Worm (Caenorhabditis elegans): ENCODE results near the gene M88.3.

M88.3 gene

DNA sequence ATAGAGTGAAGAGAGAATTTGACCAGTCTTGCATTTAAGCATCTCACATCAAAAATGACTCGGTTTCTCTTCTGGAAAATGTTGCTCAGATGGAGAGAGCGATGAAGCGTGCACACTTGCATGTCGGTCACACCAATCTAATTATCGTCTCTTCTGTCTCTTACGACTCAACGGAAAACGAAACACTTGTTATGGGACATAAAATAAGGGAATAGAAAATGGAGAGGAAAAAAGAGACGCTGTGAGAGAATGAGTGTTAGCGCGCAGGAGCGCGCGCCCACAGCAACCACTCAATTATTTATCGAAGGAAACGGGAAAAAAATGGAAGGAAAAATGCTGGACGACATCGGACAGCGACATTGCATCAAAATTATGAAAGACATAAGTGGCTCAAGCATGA, 39.1 kb downstream of the M88.3 start (continued):
- no peak for TF ChIP-seq irx-1 (tag; optimal IDR thresholded peaks at IDR 0.05)
- peak; percentile 36 for TF ChIP-seq ces-1 (GFP tag; optimal IDR thresholded peaks at IDR 0.05)
- TF ChIP-seq unc-98 (GFP tag; IDR thresholded peaks at IDR 0.05), result no peak
- no peak for TF ChIP-seq lin-13 (GFP tag; optimal IDR thresholded peaks at IDR 0.05)
- no peak for TF ChIP-seq nhr-11 (tag; optimal IDR thresholded peaks at IDR 0.05)
- no peak for TF ChIP-seq efl-3 (GFP tag; optimal IDR thresholded peaks at IDR 0.05)
- no peak for TF ChIP-seq lir-3 (tag; optimal IDR thresholded peaks at IDR 0.05; ENCODE audit: poor library complexity)
- TF ChIP-seq dpl-1 (GFP tag; optimal IDR thresholded peaks at IDR 0.05), result peak in 1 of 3 experiments; percentile 0
- peak; percentile 81 for TF ChIP-seq dsc-1 (tag; optimal IDR thresholded peaks at IDR 0.05)
- TF ChIP-seq nhr-28 (tag; optimal IDR thresholded peaks at IDR 0.05), result no peak
- peak in 1 of 2 experiments; percentile 4 for TF ChIP-seq efl-1 (optimal IDR thresholded peaks at IDR 0.05)
- no peak for TF ChIP-seq efl-1 (GFP tag; optimal IDR thresholded peaks at IDR 0.05 in 1 of 2)
- TF ChIP-seq ets-5 (GFP tag; IDR thresholded peaks at IDR 0.05), result no peak
- TF ChIP-seq snpc-4 (tag; optimal IDR thresholded peaks at IDR 0.05), result no peak
- TF ChIP-seq swsn-7 (tag; optimal IDR thresholded peaks at IDR 0.05), result peak; percentile 36
- no peak for TF ChIP-seq sox-4 (tag; optimal IDR thresholded peaks at IDR 0.05)
- no peak for TF ChIP-seq nhr-85 (tag)
- TF ChIP-seq ceh-82 (tag; optimal IDR thresholded peaks at IDR 0.05), result peak in 1 of 3 experiments; percentile 39
- TF ChIP-seq unc-86 (tag; optimal IDR thresholded peaks at IDR 0.05), result peak; percentile 62
- TF ChIP-seq nhr-77 (tag; optimal IDR thresholded peaks at IDR 0.05), result no peak
- TF ChIP-seq nhr-71 (tag; optimal IDR thresholded peaks at IDR 0.05), result peak; percentile 26
- no peak for TF ChIP-seq elt-2 (tag; optimal IDR thresholded peaks at IDR 0.05)
- TF ChIP-seq lin-15B (tag; optimal IDR thresholded peaks at IDR 0.05), result no peak
- TF ChIP-seq fkh-8 (tag; optimal IDR thresholded peaks at IDR 0.05), result peak; percentile 64
- TF ChIP-seq unc-62 (GFP tag; optimal IDR thresholded peaks at IDR 0.05), result no peak
- TF ChIP-seq zag-1 (tag; optimal IDR thresholded peaks at IDR 0.05), result no peak
- TF ChIP-seq Y116A8C.19 (tag; optimal IDR thresholded peaks at IDR 0.05; ENCODE audit: borderline replicate concordance), result no peak
- no peak for TF ChIP-seq jun-1 (tag; optimal IDR thresholded peaks at IDR 0.05)
- TF ChIP-seq vab-15 (tag; optimal IDR thresholded peaks at IDR 0.05), result no peak
- TF ChIP-seq aha-1 (tag; optimal IDR thresholded peaks at IDR 0.05), result no peak
- no peak for TF ChIP-seq ztf-11 (tag; optimal IDR thresholded peaks at IDR 0.05)
- TF ChIP-seq hpl-2 (GFP tag; optimal IDR thresholded peaks at IDR 0.05), result no peak
- no peak for TF ChIP-seq nhr-19 (GFP tag; conservative IDR thresholded peaks at IDR 0.05)
- no peak for TF ChIP-seq nhr-12 (tag; optimal IDR thresholded peaks at IDR 0.05)
- no peak for TF ChIP-seq nhr-76 (tag; optimal IDR thresholded peaks at IDR 0.05)
- TF ChIP-seq sup-37 (GFP tag; optimal IDR thresholded peaks at IDR 0.05), result no peak
- no peak for TF ChIP-seq fos-1 (tag; optimal IDR thresholded peaks at IDR 0.05)
- TF ChIP-seq blmp-1 (tag; optimal IDR thresholded peaks at IDR 0.05), result peak; percentile 20
- no peak for TF ChIP-seq skn-1 (tag; optimal IDR thresholded peaks at IDR 0.05)
- no peak for TF ChIP-seq elt-3 (tag; optimal IDR thresholded peaks at IDR 0.05)
- TF ChIP-seq nhr-84 (tag; optimal IDR thresholded peaks at IDR 0.05), result no peak
- peak; percentile 1 for TF ChIP-seq nhr-237 (tag; optimal IDR thresholded peaks at IDR 0.05)
- TF ChIP-seq lin-39 (tag; optimal IDR thresholded peaks at IDR 0.05), result no peak
- no peak for TF ChIP-seq ceh-90 (tag; optimal IDR thresholded peaks at IDR 0.05)
- TF ChIP-seq sptf-1 (tag; optimal IDR thresholded peaks at IDR 0.05), result no peak

DNA sequence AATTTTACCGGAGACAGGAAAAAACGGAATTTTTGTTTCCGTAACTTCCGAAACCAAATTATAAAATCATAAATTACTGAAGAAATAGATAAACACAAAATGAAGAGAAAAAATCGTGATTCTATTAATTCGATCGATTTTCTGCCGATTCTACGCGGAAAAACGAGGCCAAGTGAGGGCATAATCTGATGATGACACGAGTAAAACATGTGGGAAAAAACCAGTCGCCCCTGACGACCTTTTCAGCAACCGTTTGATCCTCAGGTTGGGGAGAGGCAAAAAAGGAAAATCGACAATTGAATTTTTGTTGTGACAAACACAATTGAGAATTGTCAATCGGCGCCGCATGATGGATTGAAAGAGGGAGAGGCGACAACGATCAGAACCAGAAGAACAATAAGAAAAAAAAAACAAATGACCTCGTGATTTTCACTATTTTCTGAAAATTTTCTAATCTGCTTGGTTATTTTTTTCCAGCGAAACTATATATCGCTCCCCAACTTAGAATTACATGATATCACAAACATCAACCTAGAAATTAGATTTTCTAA, 39.9 kb downstream of the M88.3 start:
- TF ChIP-seq Y116A8C.19 (tag; optimal IDR thresholded peaks at IDR 0.05; ENCODE audit: borderline replicate concordance) (no peak), lin-14 (GFP tag; optimal IDR thresholded peaks at IDR 0.05) (peak; percentile 25), nhr-85 (tag) (peak; percentile 89), snu-23 (GFP tag; optimal IDR thresholded peaks at IDR 0.05) (peak; percentile 31), mdl-1 (tag; optimal IDR thresholded peaks at IDR 0.05) (peak in 1 of 2 experiments; percentile 7), grh-1 (GFP tag; IDR thresholded peaks at IDR 0.05) (peak; percentile 12; the same call in 1 of the 2 replicates), blmp-1 (tag; optimal IDR thresholded peaks at IDR 0.05) (peak; percentile 45), mep-1 (tag; optimal IDR thresholded peaks at IDR 0.05) (no peak), ztf-4 (tag; optimal IDR thresholded peaks at IDR 0.05) (peak; percentile 10), lin-35 (GFP tag; optimal IDR thresholded peaks at IDR 0.05) (peak in 1 of 2 experiments; percentile 18), efl-1 (optimal IDR thresholded peaks at IDR 0.05) (no peak), efl-1 (GFP tag; optimal IDR thresholded peaks at IDR 0.05 in 1 of 2) (peak in 1 of 2 experiments; percentile 76), ceh-88 (GFP tag; IDR thresholded peaks at IDR 0.05) (no peak)
